Worm (Caenorhabditis elegans) whole organism, young adult: ENCODE data around the gene clec-121.

Source experiments
- ceh-58 ChIP-seq: fragments of 200-800 bp; sonication (Bioruptor generic); IDR thresholded peaks from 2 replicates; pipeline ENCODE4 v1.3.6; 2022; ENCODE audit warnings: missing genetic modification characterization, missing compliant biosample characterization
- gei-17 ChIP-seq: fragments of 200-800 bp; sonication (Bioruptor generic); optimal IDR thresholded peaks from 2 replicates; lab custom pipeline; 2018; ENCODE audit warnings: mild to moderate bottlenecking, missing genetic modification characterization, missing compliant biosample characterization
- lag-1 ChIP-seq: fragments of 200-800 bp; sonication (Bioruptor generic); IDR thresholded peaks from 2 replicates; pipeline ENCODE4 v1.3.6; 2022; ENCODE audit warnings: missing genetic modification reagents, missing genetic modification characterization, missing compliant biosample characterization
- lir-1 ChIP-seq: fragments of 200-800 bp; sonication (Bioruptor generic); conservative IDR thresholded peaks from 2 replicates; pipeline ENCODE4 v1.3.6; 2022; ENCODE audit warnings: missing genetic modification reagents, missing genetic modification characterization, missing compliant biosample characterization
- nhr-90 ChIP-seq: sonication (generic microtip); optimal IDR thresholded peaks from 2 replicates; lab custom pipeline; 2016; ENCODE audit warnings: missing genotype, mild to moderate bottlenecking, missing genetic modification characterization, missing compliant biosample characterization

DNA sequence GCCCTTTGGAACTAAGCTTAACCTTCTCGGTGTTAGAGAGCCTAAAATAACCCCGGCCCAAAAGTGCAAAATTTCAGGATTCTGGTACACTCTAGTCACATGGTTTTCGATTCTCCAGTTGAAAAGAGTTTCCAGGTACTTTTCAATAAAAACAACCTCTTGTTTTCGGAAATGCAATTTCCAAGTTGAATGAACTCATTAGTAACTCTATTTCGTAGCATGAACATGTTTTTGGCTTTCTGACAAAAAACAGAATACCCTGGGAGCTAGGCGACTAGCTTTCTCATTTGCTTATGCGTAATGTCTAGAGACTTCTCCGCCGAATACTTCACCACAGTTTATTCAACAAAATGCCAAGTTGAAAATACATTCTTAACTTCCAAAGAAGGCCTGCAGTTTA is 21.1 kb downstream of the clec-121 start, which contains the start of gene srh-71:
- TF ChIP-seq nhr-90 (tag; lab: Kevin White, UChicago) (no peak), gei-17 (GFP tag; lab: Kevin White, UChicago) (no peak), lag-1 (GFP tag; lab: Robert Waterston, UW) (no peak), lir-1 (GFP tag; lab: Robert Waterston, UW) (no peak), ceh-58 (GFP tag; lab: Robert Waterston, UW) (no peak)
